Worm (Caenorhabditis elegans) whole organism, young adult: ENCODE results near the gene T22C8.1.

Experiments used
- B0019.2 ChIP-seq: fragments of 200-800 bp; sonication (Bioruptor generic); conservative IDR thresholded peaks from 2 replicates; pipeline ENCODE4 v1.3.6; 2022; ENCODE audit warnings: missing genetic modification reagents, missing genetic modification characterization, missing compliant biosample characterization
- Y95B8A.8 ChIP-seq: fragments of 200-800 bp; sonication (Bioruptor generic); IDR thresholded peaks from 2 replicates; pipeline ENCODE4 v1.3.6; 2022; ENCODE audit warnings: missing genetic modification reagents, missing genetic modification characterization, missing compliant biosample characterization
- egl-44 ChIP-seq: fragments of 200-800 bp; sonication (Bioruptor generic); IDR thresholded peaks from 2 replicates; pipeline ENCODE4 v1.3.6; 2022; ENCODE audit warnings: missing genetic modification reagents, missing genetic modification characterization, missing compliant biosample characterization
- mes-4 ChIP-seq: sonication (generic microtip); optimal IDR thresholded peaks from 2 replicates; lab custom pipeline; 2016; ENCODE audit warnings: missing genotype, missing genetic modification characterization, missing compliant biosample characterization
- pha-4 ChIP-seq: fragments of 150-350 bp; sonication (generic microtip); optimal IDR thresholded peaks from 2 replicates; lab custom pipeline; 2014; ENCODE audit warnings: missing biosample characterization, missing genetic modification reagents, missing genetic modification characterization
- snpc-4 ChIP-seq, 5 experiments: fragments of 150-350 bp in 1 of 5; sonication (generic microtip) in 4 of 5; optimal IDR thresholded peaks; 2 replicates each; lab custom pipeline; 2014 to 2018; ENCODE audit warnings: missing genetic modification characterization in 5 of 5, missing biosample characterization in 3 of 5, antibody characterized with exemption in 2 of 5, mild to moderate bottlenecking in 2 of 5, missing compliant biosample characterization in 2 of 5, missing genotype in 2 of 5, moderate library complexity in 2 of 5, missing genetic modification reagents in 1 of 5

DNA sequence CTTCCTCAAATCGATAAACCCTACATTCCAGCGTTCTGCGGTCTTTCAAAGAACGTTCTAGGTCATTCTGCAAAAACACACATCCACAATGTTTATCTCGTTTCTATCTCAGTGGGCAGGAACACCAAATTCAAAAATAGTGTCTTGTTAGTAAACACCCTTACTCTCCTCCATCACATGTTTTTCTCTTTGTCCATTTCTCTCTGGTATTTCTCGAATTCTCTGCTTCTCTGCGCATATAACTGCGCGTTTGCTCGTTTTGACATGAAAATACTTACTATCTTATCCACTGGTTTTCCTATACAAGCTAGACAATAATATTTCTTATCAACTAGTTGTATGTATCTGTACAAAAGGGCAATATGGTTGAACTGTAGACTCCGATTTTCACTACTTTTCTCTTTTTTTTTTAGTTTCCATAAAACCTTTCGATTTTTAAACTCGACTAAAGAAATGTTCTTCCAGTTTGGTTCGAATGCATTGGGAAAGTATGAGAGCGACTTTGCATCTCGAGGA is 38.1 kb downstream of the T22C8.1 start, which contains the start of gene pyr-1:
- no peak for TF ChIP-seq snpc-4 (GFP tag; optimal IDR thresholded peaks at IDR 0.05; lab: Kevin White, UChicago)
- TF ChIP-seq snpc-4 (tag; optimal IDR thresholded peaks at IDR 0.05; lab: Kevin White, UChicago): no peak
- no peak for TF ChIP-seq B0019.2 (GFP tag; lab: Robert Waterston, UW)
- no peak for TF ChIP-seq mes-4 (tag; lab: Kevin White, UChicago)
- TF ChIP-seq egl-44 (GFP tag; lab: Robert Waterston, UW): no peak
- TF ChIP-seq Y95B8A.8 (GFP tag; lab: Robert Waterston, UW): no peak
- TF ChIP-seq pha-4 (tag; lab: Kevin White, UChicago): no peak
